Worm (Caenorhabditis elegans) whole organism, midembryonic: ENCODE data around the gene C06C6.8.

ENCODE experiments used
- T22C8.4 ChIP-seq: fragments of 200-800 bp; sonication (Bioruptor generic); IDR thresholded peaks from 2 replicates; pipeline ENCODE4 v1.3.6; 2022; ENCODE audit warnings: missing genetic modification characterization, missing compliant biosample characterization
- cog-1 ChIP-seq: sonication (generic microtip); optimal IDR thresholded peaks from 2 replicates; lab custom pipeline; 2016; ENCODE audit warnings: missing genetic modification characterization, missing compliant biosample characterization
- flt-1 ChIP-seq: fragments of 200-800 bp; sonication (Bioruptor generic); IDR thresholded peaks from 2 replicates; pipeline ENCODE4 v1.3.6; 2022; ENCODE audit warnings: missing genetic modification characterization, missing compliant biosample characterization
- klf-2 ChIP-seq: fragments of 200-800 bp; sonication (Bioruptor generic); conservative IDR thresholded peaks from 2 replicates; pipeline ENCODE4 v1.3.6; 2022; ENCODE audit warnings: missing genetic modification reagents, missing genetic modification characterization, missing compliant biosample characterization
- med-1 ChIP-seq: sonication (generic microtip); optimal IDR thresholded peaks from 2 replicates; lab custom pipeline; 2017; ENCODE audit warnings: missing genetic modification characterization, mild to moderate bottlenecking, missing compliant biosample characterization, antibody characterized with exemption, missing genetic modification reagents; ENCODE audit not compliant: insufficient read depth
- ref-1 ChIP-seq: fragments of 200-800 bp; sonication (Bioruptor generic); conservative IDR thresholded peaks from 2 replicates; pipeline ENCODE4 v1.3.6; 2022; ENCODE audit warnings: missing genetic modification reagents, missing genetic modification characterization, missing compliant biosample characterization
- tab-1 ChIP-seq: fragments of 200-800 bp; sonication (Bioruptor generic); IDR thresholded peaks from 2 replicates; pipeline ENCODE4 v1.3.6; 2022; ENCODE audit warnings: missing genetic modification characterization, missing compliant biosample characterization
- ztf-23 ChIP-seq: fragments of 200-800 bp; sonication (Bioruptor generic); IDR thresholded peaks from 2 replicates; pipeline ENCODE4 v1.3.6; 2022; ENCODE audit warnings: missing genetic modification reagents, missing genetic modification characterization, missing compliant biosample characterization
- ztf-29 ChIP-seq: fragments of 200-800 bp; sonication (Bioruptor generic); IDR thresholded peaks from 2 replicates; pipeline ENCODE4 v1.3.6; 2022; ENCODE audit warnings: missing genetic modification reagents, missing genetic modification characterization, missing compliant biosample characterization

The C06C6.8 gene

ce11 chrV:16000433-16000832 is 3.5 kb downstream of the C06C6.8 start, which contains the start of gene nhr-50:
Gene nhr-50, minus strand, starts transcription at chrV:16000631.
- TF ChIP-seq med-1 (GFP tag; lab: Kevin White, UChicago) (no peak), ztf-29 (GFP tag; lab: Robert Waterston, UW) (no peak), ztf-23 (GFP tag; lab: Robert Waterston, UW) (no peak), klf-2 (GFP tag; lab: Robert Waterston, UW) (no peak)

DNA sequence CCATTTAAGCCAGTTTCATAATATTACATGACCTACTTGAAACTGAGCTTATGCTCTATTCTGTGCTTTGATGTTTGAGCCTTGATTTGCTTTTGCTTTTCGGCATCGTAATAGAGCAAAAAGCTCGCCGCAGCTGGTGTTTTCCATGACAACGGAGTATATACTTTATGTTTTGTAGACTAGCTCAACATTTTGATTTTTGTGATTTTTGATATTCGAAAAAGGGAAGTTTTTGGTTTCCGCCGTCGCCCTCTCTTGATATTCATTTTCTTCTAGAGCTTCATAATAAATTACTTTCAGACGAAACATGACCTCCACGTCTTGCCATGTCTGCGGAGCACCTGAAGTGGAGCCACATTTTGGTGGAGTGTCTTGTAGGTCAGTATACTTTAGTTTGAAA is 5.4 kb downstream of the C06C6.8 start, which contains the start of gene nhr-63:
TSS of gene nhr-63 (plus strand) at position 301 of the 400 bp plus-strand sequence.
- no peak for TF ChIP-seq klf-2 (GFP tag; lab: Robert Waterston, UW)
- no peak for TF ChIP-seq med-1 (GFP tag; lab: Kevin White, UChicago)
- no peak for TF ChIP-seq cog-1
- no peak for TF ChIP-seq ref-1
- no peak for TF ChIP-seq tab-1 (GFP tag; lab: Robert Waterston, UW)
- TF ChIP-seq ztf-29 (GFP tag; lab: Robert Waterston, UW) = no peak
- no peak for TF ChIP-seq ztf-23 (GFP tag; lab: Robert Waterston, UW)
- TF ChIP-seq flt-1 (GFP tag; lab: Robert Waterston, UW) = no peak
- no peak for TF ChIP-seq T22C8.4

ce11 chrV:16007505-16007904 is 10.6 kb downstream of the C06C6.8 start, which contains the start of gene str-231:
Gene str-231, minus strand, starts transcription at chrV:16007605.
- TF ChIP-seq ztf-29 (GFP tag; lab: Robert Waterston, UW) (no peak), tab-1 (GFP tag; lab: Robert Waterston, UW) (no peak), cog-1 (no peak), ref-1 (no peak), flt-1 (GFP tag; lab: Robert Waterston, UW) (no peak), klf-2 (GFP tag; lab: Robert Waterston, UW) (no peak), ztf-23 (GFP tag; lab: Robert Waterston, UW) (no peak), med-1 (GFP tag; lab: Kevin White, UChicago) (no peak), T22C8.4 (no peak)

DNA sequence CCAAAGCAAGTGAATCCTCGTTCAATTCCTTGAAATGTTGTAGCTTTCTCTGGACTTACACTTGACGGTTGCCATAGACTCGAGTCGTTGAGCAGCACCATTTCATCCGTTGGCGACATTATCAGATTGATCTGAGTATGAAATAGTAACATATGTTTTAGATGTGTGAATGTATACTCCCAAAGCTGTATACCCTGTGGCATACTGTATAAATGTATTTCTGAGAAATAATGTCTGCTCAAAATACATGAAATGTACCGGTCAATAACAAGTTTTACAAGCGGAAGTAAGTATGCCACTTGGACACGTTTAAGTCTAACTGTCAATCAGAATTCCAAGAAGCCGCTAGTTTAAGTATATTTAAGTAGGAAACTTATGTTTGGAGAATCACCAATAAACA is 12.6 kb downstream of the C06C6.8 start, which contains the start of gene str-233:
TSS of gene str-233 (minus strand) at position 101 of the 400 bp plus-strand sequence.
- TF ChIP-seq tab-1 (GFP tag; lab: Robert Waterston, UW) (no peak), ref-1 (no peak), med-1 (GFP tag; lab: Kevin White, UChicago) (no peak), ztf-29 (GFP tag; lab: Robert Waterston, UW) (no peak), flt-1 (GFP tag; lab: Robert Waterston, UW) (no peak), cog-1 (no peak), T22C8.4 (no peak)

DNA sequence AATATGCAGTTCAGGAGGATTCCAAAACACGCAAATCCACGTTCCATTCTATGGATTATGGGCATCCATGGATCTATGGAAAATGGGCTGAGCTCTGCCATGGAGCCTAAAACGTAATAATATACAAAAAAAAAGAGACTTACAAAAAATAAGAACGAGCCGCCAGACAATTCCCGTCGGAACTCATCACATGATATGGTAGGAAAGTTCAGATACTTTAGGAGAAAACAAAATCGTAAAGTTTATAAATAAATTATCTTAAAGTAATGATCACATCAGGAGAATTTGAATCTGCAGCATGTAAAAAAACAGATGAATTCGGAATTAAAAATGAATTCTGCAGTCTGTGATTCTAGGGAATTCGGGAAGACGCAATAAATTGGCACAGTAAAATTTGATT is 18.7 kb downstream of the C06C6.8 start, which contains the start of gene str-232:
TSS of gene str-232 (minus strand) at position 101 of the 400 bp plus-strand sequence.
- no peak for TF ChIP-seq ref-1
- no peak for TF ChIP-seq ztf-29 (GFP tag; lab: Robert Waterston, UW)
- no peak for TF ChIP-seq flt-1 (GFP tag; lab: Robert Waterston, UW)
- TF ChIP-seq ztf-23 (GFP tag; lab: Robert Waterston, UW) = no peak
- no peak for TF ChIP-seq med-1 (GFP tag; lab: Kevin White, UChicago)
- TF ChIP-seq klf-2 (GFP tag; lab: Robert Waterston, UW) = no peak
- TF ChIP-seq T22C8.4 = no peak
- no peak for TF ChIP-seq cog-1
- TF ChIP-seq tab-1 (GFP tag; lab: Robert Waterston, UW) = no peak

DNA sequence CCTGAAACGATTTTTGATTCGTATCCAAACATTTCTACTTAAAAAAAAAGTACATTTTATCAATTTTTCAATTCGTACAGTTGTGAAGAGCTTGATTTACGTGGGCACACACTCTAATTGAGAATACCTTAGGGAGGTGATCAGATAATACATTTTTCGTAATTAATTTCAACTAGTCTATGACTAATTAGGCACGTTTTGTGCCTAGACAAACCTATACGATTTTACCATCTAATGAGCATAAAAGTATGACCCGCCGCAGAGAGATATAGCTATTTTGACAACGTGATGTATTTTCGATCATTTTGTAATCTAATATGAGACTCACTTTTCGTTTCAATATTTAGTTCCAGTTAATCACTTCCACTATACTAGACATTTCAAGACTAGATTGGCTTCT is 20.0 kb downstream of the C06C6.8 start:
- TF ChIP-seq ref-1 (no peak), klf-2 (GFP tag; lab: Robert Waterston, UW) (no peak), ztf-23 (GFP tag; lab: Robert Waterston, UW) (no peak), T22C8.4 (no peak), tab-1 (GFP tag; lab: Robert Waterston, UW) (no peak), ztf-29 (GFP tag; lab: Robert Waterston, UW) (no peak), flt-1 (GFP tag; lab: Robert Waterston, UW) (no peak), med-1 (GFP tag; lab: Kevin White, UChicago) (no peak)

ce11 chrV:16017671-16018070 is 20.7 kb downstream of the C06C6.8 start, which contains the start of gene srx-43:
Gene srx-43, plus strand, starts transcription at chrV:16017971.
- no peak for TF ChIP-seq ref-1
- no peak for TF ChIP-seq med-1 (GFP tag; lab: Kevin White, UChicago)
- no peak for TF ChIP-seq flt-1 (GFP tag; lab: Robert Waterston, UW)
- TF ChIP-seq ztf-23 (GFP tag; lab: Robert Waterston, UW) = no peak
- TF ChIP-seq klf-2 (GFP tag; lab: Robert Waterston, UW) = no peak
- TF ChIP-seq T22C8.4 = no peak
- no peak for TF ChIP-seq tab-1 (GFP tag; lab: Robert Waterston, UW)
- no peak for TF ChIP-seq ztf-29 (GFP tag; lab: Robert Waterston, UW)
- TF ChIP-seq cog-1 = no peak

DNA sequence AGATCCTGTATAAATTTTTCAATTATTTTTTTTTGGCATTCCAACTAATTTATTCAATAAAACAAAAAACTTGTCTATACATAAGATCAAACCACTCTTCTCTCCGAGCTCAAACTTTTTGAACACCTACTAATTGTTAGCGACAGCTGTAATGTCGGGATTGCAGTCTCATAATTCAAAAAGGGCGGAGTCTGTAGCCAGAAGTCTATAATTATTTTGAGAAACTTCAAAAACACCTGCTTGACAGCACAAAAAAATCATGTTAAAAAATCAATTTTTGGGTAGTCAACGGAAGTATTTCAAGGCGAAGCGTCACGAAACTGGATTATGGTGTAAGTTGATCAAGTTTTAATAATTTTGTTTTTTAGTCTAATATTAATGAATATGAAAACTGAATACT is 23.1 kb downstream of the C06C6.8 start, which contains the start of gene srx-44:
TSS of gene srx-44 (plus strand) at position 301 of the 400 bp plus-strand sequence.
- TF ChIP-seq flt-1 (GFP tag; lab: Robert Waterston, UW) = no peak

- TF ChIP-seq tab-1 (GFP tag; lab: Robert Waterston, UW) (no peak), ztf-23 (GFP tag; lab: Robert Waterston, UW) (0 out of 2 replicates have a peak, but pooled peaks have one; percentile 40), cog-1 (peak; percentile 30), flt-1 (GFP tag; lab: Robert Waterston, UW) (peak; percentile 61)
Measured at ce11 chrV:16022600-16022999, 25.7 kb downstream of the C06C6.8 start.

ce11 chrV:16023051-16023450 is 26.1 kb downstream of the C06C6.8 start, which contains the start of gene cwc-15:
Gene cwc-15, plus strand, starts transcription at chrV:16023351.
- TF ChIP-seq ztf-23 (GFP tag; lab: Robert Waterston, UW) (no peak), tab-1 (GFP tag; lab: Robert Waterston, UW) (no peak), med-1 (GFP tag; lab: Kevin White, UChicago) (no peak), flt-1 (GFP tag; lab: Robert Waterston, UW) (no peak), ref-1 (no peak), cog-1 (no peak), klf-2 (GFP tag; lab: Robert Waterston, UW) (no peak), ztf-29 (GFP tag; lab: Robert Waterston, UW) (no peak), T22C8.4 (no peak)
